Fruit fly (Drosophila melanogaster) whole organism, wandering third instar larva: ENCODE measurements around the gene CG2082.
A peak's percentile ranks its signal among the peaks of the same experiment; 100 is the strongest.

Source experiments
- Abd-B ChIP-seq: fragments of >200 bp; optimal IDR thresholded peaks from 2 replicates; lab custom pipeline; 2017; ENCODE audit warnings: missing biosample characterization, missing genetic modification characterization
- CG32264 ChIP-seq: fragments of 200-800 bp; sonication (Bioruptor generic); optimal IDR thresholded peaks from 2 replicates; lab custom pipeline; 2016; ENCODE audit warnings: missing biosample characterization, missing genetic modification characterization
- CG9705 ChIP-seq: fragments of 200-800 bp; sonication (Bioruptor generic); optimal IDR thresholded peaks from 2 replicates; lab custom pipeline; 2018; ENCODE audit warnings: missing biosample characterization, mild to moderate bottlenecking, missing genetic modification characterization
- CrebA ChIP-seq: fragments of 200-800 bp; sonication (Bioruptor generic); optimal IDR thresholded peaks from 2 replicates; lab custom pipeline; 2016; ENCODE audit warnings: missing biosample characterization, mild to moderate bottlenecking, missing genetic modification characterization, borderline replicate concordance
- Dfd ChIP-seq: fragments of >200 bp; optimal IDR thresholded peaks from 2 replicates; lab custom pipeline; 2017; ENCODE audit warnings: missing biosample characterization, missing genetic modification characterization
- Dif ChIP-seq: fragments of 200-275, 200-300 bp; sonication (Bioruptor generic); optimal IDR thresholded peaks from 2 replicates; lab custom pipeline; 2018; ENCODE audit warnings: missing biosample characterization, missing genetic modification characterization; ENCODE audit not compliant: partially characterized antibody
- GATAd ChIP-seq: sonication (Bioruptor generic); optimal IDR thresholded peaks from 2 replicates; lab custom pipeline; 2016; ENCODE audit warnings: missing biosample characterization, missing genetic modification characterization
- HLH106 ChIP-seq: fragments of 200-800 bp; optimal IDR thresholded peaks from 3 replicates; lab custom pipeline; 2019; ENCODE audit warnings: missing biosample characterization, mild to moderate bottlenecking, missing genetic modification characterization, moderate library complexity
- Hnf4 ChIP-seq: fragments of 200-800 bp; sonication (Bioruptor generic); optimal IDR thresholded peaks from 2 replicates; lab custom pipeline; 2016; ENCODE audit warnings: missing biosample characterization, mild to moderate bottlenecking, missing genetic modification characterization
- Hr78 ChIP-seq: fragments of >200 bp; optimal IDR thresholded peaks from 2 replicates; lab custom pipeline; 2017; ENCODE audit warnings: missing biosample characterization, missing genetic modification characterization
- Hr83 ChIP-seq: fragments of 200-300 bp; sonication (Bioruptor generic); optimal IDR thresholded peaks from 2 replicates; lab custom pipeline; 2016; ENCODE audit warnings: missing biosample characterization, mild to moderate bottlenecking, missing genetic modification characterization, moderate library complexity; ENCODE audit not compliant: poor library complexity, severe bottlenecking
- Jra ChIP-seq: sonication (Bioruptor generic); optimal IDR thresholded peaks from 2 replicates; lab custom pipeline; 2016; ENCODE audit warnings: missing biosample characterization, missing genetic modification characterization
- Mio ChIP-seq: sonication (Bioruptor generic); optimal IDR thresholded peaks from 2 replicates; lab custom pipeline; 2016; ENCODE audit warnings: missing biosample characterization, missing genetic modification characterization
- Myc ChIP-seq: fragments of >200 bp; optimal IDR thresholded peaks from 2 replicates; lab custom pipeline; 2017
- N ChIP-seq: fragments of >200 bp; optimal IDR thresholded peaks from 2 replicates; lab custom pipeline; 2018; ENCODE audit warnings: missing biosample characterization, missing external identifiers, missing genetic modification characterization
- OdsH ChIP-seq: fragments of 200-800 bp; sonication (Bioruptor generic); optimal IDR thresholded peaks from 2 replicates; lab custom pipeline; 2016; ENCODE audit warnings: missing biosample characterization, mild to moderate bottlenecking, missing genetic modification characterization
- Rel ChIP-seq, 2 experiments: fragments of 200-800 bp; sonication (Bioruptor generic) in 1 of 2; optimal IDR thresholded peaks; 2 replicates in 1 of 2; 3 replicates in 1 of 2; lab custom pipeline; 2016 to 2019; ENCODE audit warnings: mild to moderate bottlenecking in 2 of 2, missing biosample characterization in 2 of 2, missing genetic modification characterization in 2 of 2, moderate library complexity in 1 of 2
- Sp1 ChIP-seq: fragments of 200-800 bp; sonication (Bioruptor generic); optimal IDR thresholded peaks from 3 replicates; lab custom pipeline; 2019; ENCODE audit warnings: missing biosample characterization, mild to moderate bottlenecking, missing genetic modification characterization, moderate library complexity
- Vsx2 ChIP-seq: fragments of 200-300, 225-300 bp; sonication (Bioruptor generic); optimal IDR thresholded peaks from 2 replicates; lab custom pipeline; 2018; ENCODE audit warnings: missing biosample characterization, missing genetic modification characterization; ENCODE audit not compliant: partially characterized antibody
- br ChIP-seq: fragments of 200-800 bp; sonication (Bioruptor generic); optimal IDR thresholded peaks from 2 replicates; lab custom pipeline; 2016; ENCODE audit warnings: missing biosample characterization, missing genetic modification characterization
- brk ChIP-seq: fragments of 200-800 bp; sonication (Bioruptor generic); optimal IDR thresholded peaks from 2 replicates; lab custom pipeline; 2016; ENCODE audit warnings: missing biosample characterization, mild to moderate bottlenecking, missing genetic modification characterization
- dl ChIP-seq, 2 experiments: fragments of 175-275, 200-275 bp in 1 of 2; fragments of 200-275 bp in 1 of 2; sonication (Bioruptor generic); optimal IDR thresholded peaks; lab custom pipeline; 2018; ENCODE audit warnings: mild to moderate bottlenecking in 2 of 2, missing biosample characterization in 2 of 2, missing genetic modification characterization in 2 of 2, moderate library complexity in 2 of 2; ENCODE audit not compliant: partially characterized antibody in 2 of 2, insufficient read depth in 1 of 2
- dmrt93B ChIP-seq: fragments of 200-800 bp; sonication (Bioruptor generic); optimal IDR thresholded peaks from 2 replicates; lab custom pipeline; 2018; ENCODE audit warnings: missing biosample characterization, mild to moderate bottlenecking, missing genetic modification characterization
- dsf ChIP-seq: sonication (Bioruptor generic); optimal IDR thresholded peaks from 2 replicates; lab custom pipeline; 2016; ENCODE audit warnings: missing biosample characterization, missing genetic modification characterization, borderline replicate concordance
- ey ChIP-seq: fragments of 200-800 bp; sonication (Bioruptor generic); optimal IDR thresholded peaks from 2 replicates; lab custom pipeline; 2016; ENCODE audit warnings: missing biosample characterization, missing genetic modification characterization
- foxo ChIP-seq, 2 experiments: fragments of 200-800 bp; sonication (Bioruptor generic); optimal IDR thresholded peaks; 2 replicates in 1 of 2; 3 replicates in 1 of 2; lab custom pipeline; 2016 to 2017; ENCODE audit warnings: missing biosample characterization in 2 of 2, missing genetic modification characterization in 2 of 2
- fru ChIP-seq: fragments of 200-800 bp; sonication (Bioruptor generic); optimal IDR thresholded peaks from 3 replicates; lab custom pipeline; 2016; ENCODE audit warnings: missing biosample characterization, mild to moderate bottlenecking, missing genetic modification characterization
- h ChIP-seq: fragments of 200-800 bp; sonication (Bioruptor generic); optimal IDR thresholded peaks from 3 replicates; lab custom pipeline; 2016; ENCODE audit warnings: missing biosample characterization, mild to moderate bottlenecking, missing genetic modification characterization
- jim ChIP-seq: fragments of 175-275, 200-325 bp; sonication (Bioruptor generic); optimal IDR thresholded peaks from 2 replicates; lab custom pipeline; 2016; ENCODE audit warnings: missing biosample characterization, mild to moderate bottlenecking, missing genetic modification characterization
- lola ChIP-seq: fragments of >200 bp; optimal IDR thresholded peaks from 2 replicates; lab custom pipeline; 2017; ENCODE audit warnings: missing biosample characterization, missing genetic modification characterization
- pan ChIP-seq: fragments of >200 bp; optimal IDR thresholded peaks from 2 replicates; lab custom pipeline; 2017
- psq ChIP-seq: fragments of 200-800 bp; sonication (Bioruptor generic); optimal IDR thresholded peaks from 3 replicates; lab custom pipeline; 2017; ENCODE audit warnings: missing biosample characterization, mild to moderate bottlenecking, missing genetic modification characterization, moderate library complexity
- rgr ChIP-seq: fragments of 200-800 bp; sonication (Bioruptor generic); optimal IDR thresholded peaks from 3 replicates; lab custom pipeline; 2016; ENCODE audit warnings: missing biosample characterization, mild to moderate bottlenecking, missing genetic modification characterization
- sage ChIP-seq: fragments of 200-800 bp; sonication (Bioruptor generic); optimal IDR thresholded peaks from 2 replicates; lab custom pipeline; 2016; ENCODE audit warnings: missing biosample characterization, mild to moderate bottlenecking, missing genetic modification characterization
- sv ChIP-seq: fragments of 200-800 bp; sonication (Bioruptor generic); optimal IDR thresholded peaks from 3 replicates; lab custom pipeline; 2016; ENCODE audit warnings: missing biosample characterization, missing genetic modification characterization
- tai ChIP-seq: sonication (Bioruptor generic); optimal IDR thresholded peaks from 2 replicates; lab custom pipeline; 2016; ENCODE audit warnings: missing biosample characterization, missing genetic modification characterization
- usp ChIP-seq: fragments of >200 bp; optimal IDR thresholded peaks from 2 replicates; lab custom pipeline; 2017; ENCODE audit warnings: missing biosample characterization, missing genetic modification characterization
- woc ChIP-seq: sonication (Bioruptor generic); optimal IDR thresholded peaks from 2 replicates; lab custom pipeline; 2016; ENCODE audit warnings: missing biosample characterization, mild to moderate bottlenecking, missing genetic modification characterization

Gene CG2082

DNA sequence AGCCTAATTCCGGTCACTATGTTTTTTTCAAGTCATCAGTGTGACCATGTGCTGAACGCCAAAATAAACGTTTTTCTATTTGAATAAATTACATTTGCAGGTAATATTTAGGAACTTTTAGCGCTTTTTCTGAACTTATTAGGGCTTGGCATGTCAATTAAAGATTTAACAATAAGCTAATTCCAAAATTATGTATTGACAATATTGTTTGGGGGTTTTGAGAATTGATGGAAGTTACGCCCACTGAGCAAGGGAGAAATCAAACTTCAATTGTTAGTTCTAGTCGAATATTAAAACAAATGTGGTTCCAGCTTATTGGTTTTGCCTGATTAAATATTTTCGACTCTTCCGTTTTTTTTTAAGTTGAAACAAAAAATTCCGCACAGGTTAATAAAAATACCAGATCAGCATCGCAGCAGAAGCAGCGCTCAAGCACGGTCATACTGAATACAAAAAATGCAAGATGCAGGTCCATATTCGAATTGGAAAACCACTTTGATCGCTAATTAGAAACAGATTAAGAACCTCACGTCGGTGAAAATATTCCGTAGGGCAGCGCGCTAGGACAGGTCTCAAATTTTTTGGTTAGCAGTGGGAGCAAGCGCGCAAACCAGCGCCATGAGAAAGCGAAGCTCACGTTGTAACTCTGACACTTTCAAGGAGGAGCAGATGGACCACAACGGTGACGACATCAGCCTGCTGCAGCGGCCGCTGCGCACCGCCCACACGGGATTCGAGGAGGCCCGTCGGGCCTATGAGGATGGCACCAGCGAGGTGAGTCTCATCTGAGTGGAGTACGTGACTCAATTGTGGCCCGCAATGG, 13.6 kb upstream of the CG2082 start, which contains the start of the genes PSMG1 and CG10979:
TSS of gene PSMG1 (minus strand) at position 51 of the 823 bp plus-strand sequence.
TSS of gene CG10979 (plus strand) at position 439 of the 823 bp plus-strand sequence.
- TF ChIP-seq sv (GFP tag; lab: Kevin White, UChicago) (no peak), tai (GFP tag; lab: Kevin White, UChicago) (no peak), Hr83 (no peak), ey (GFP tag; lab: Kevin White, UChicago) (no peak)

DNA sequence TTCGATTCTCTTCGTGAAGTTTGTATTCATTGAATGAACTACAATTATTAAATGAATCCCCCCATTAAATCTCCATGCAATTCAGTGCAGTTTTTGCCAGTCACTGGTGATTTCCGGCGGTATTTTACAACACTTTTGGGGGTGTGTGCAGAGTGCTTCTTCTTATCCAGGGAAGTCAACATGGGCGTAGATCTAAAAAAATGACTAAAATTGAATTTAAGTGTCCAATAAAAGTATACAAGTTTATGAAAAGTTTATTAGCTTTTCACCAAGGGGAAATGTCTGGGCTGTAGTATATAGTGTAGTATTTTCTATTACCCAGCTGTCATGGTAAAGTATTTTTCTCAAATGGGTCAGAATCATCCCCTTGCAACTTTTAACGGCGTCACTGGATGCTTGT, 10.6 kb upstream of the CG2082 start, which contains the start of gene Hpf1:
TSS of gene Hpf1 (plus strand) at position 383 of the 400 bp plus-strand sequence.
- TF ChIP-seq Hr78 (GFP tag; lab: Kevin White, UChicago) (no peak), ey (GFP tag; lab: Kevin White, UChicago) (peak; percentile 99), dsf (GFP tag; lab: Kevin White, UChicago) (peak; percentile 95), lola (GFP tag; lab: Kevin White, UChicago) (no peak), Vsx2 (GFP tag; lab: Kevin White, UChicago) (no peak), Dfd (GFP tag; lab: Kevin White, UChicago) (no peak), sage (GFP tag; lab: Kevin White, UChicago) (peak; percentile 97), woc (peak; percentile 98), N (GFP tag; lab: Kevin White, UChicago) (no peak), rgr (GFP tag; lab: Kevin White, UChicago) (peak; percentile 100), CG9705 (GFP tag; lab: Kevin White, UChicago) (peak; percentile 98), usp (GFP tag; lab: Kevin White, UChicago) (no peak), Hnf4 (peak; percentile 99), HLH106 (tag; lab: Kevin White, UChicago) (peak; percentile 99), OdsH (GFP tag; lab: Kevin White, UChicago) (peak; percentile 99), sv (GFP tag; lab: Kevin White, UChicago) (peak; percentile 98), brk (GFP tag; lab: Kevin White, UChicago) (no peak), fru (GFP tag; lab: Kevin White, UChicago) (peak; percentile 99), Sp1 (GFP tag; lab: Kevin White, UChicago) (peak; percentile 99), Dif (GFP tag; lab: Kevin White, UChicago) (no peak), pan (lab: Kevin White, UChicago) (no peak), Jra (GFP tag; lab: Kevin White, UChicago) (peak; percentile 98), Myc (lab: Kevin White, UChicago) (peak; percentile 21), dmrt93B (GFP tag; lab: Kevin White, UChicago) (peak; percentile 98), Mio (peak; percentile 92), Rel (GFP tag; optimal IDR thresholded peaks at IDR 0.05; lab: Kevin White, UChicago) (peak; percentile 94), Rel (tag; optimal IDR thresholded peaks at IDR 0.05; lab: Kevin White, UChicago) (peak; percentile 92), CrebA (GFP tag; lab: Kevin White, UChicago) (no peak), Abd-B (GFP tag; lab: Kevin White, UChicago) (no peak), CG32264 (GFP tag; lab: Kevin White, UChicago) (peak; percentile 98), br (GFP tag; lab: Kevin White, UChicago) (peak; percentile 99), GATAd (GFP tag; lab: Kevin White, UChicago) (peak; percentile 96), Hr83 (peak; percentile 86), foxo (GFP tag; optimal IDR thresholded peaks at IDR 0.05; lab: Kevin White, UChicago) (peak; percentile 96 to 99), psq (GFP tag; lab: Kevin White, UChicago) (peak; percentile 98), tai (GFP tag; lab: Kevin White, UChicago) (no peak), h (GFP tag; lab: Kevin White, UChicago) (peak; percentile 99), jim (GFP tag; lab: Kevin White, UChicago) (peak; percentile 63), dl (GFP tag; optimal IDR thresholded peaks at IDR 0.05; lab: Kevin White, UChicago; ENCODE audit: insufficient read depth in 1 of 2, partially characterized antibody in 2 of 2) (no peak)
